Worm (Caenorhabditis elegans): ENCODE measurements around the gene W02F12.8.

W02F12.8 gene

DNA sequence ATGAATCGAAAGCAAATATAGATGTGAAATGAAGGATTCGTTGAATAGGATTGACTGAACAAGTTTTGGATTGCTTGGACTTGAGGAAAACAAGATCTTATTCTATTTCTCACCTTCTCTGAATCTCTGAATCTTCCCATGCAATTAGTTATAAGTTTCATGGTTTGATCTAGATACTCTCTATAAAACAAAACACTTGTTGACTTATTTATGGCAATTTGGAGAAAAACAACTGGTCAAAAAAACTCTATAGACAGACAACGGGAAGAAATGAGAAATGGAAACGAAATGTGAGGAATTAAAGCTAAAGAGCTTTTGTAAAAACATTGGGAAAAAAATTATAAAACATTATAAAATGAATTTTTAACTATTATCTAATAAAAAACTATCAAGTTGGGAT, at the start of gene W02F12.8:
W02F12.8 (minus strand) TSS at position 101 of the 400 bp plus-strand sequence.
- TF ChIP-seq dao-5 (tag; optimal IDR thresholded peaks at IDR 0.05) (no peak), him-1 (tag; optimal IDR thresholded peaks at IDR 0.05) (no peak), W03F9.2 (tag; optimal IDR thresholded peaks at IDR 0.05) (no peak)

DNA sequence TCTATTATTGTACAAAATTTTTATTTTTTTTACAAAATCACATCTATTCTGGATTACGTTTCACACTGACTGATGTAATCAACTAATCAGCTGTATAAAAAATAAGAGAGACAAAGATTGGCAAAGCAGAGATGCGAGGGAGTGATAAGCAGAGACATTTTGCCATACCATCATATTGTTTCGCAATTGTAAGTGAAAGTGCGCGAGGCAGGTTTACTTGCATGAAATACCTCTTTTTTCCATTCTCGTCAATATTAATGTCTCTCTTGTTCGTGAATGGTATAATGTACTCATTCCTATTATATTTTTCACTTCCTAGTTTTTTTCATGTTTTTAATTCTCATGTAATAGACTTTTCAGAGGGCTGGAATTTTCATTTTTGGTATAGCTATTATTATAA, 42.3 kb upstream of the W02F12.8 start:
- TF ChIP-seq dao-5 (tag; optimal IDR thresholded peaks at IDR 0.05) (no peak), him-1 (tag; optimal IDR thresholded peaks at IDR 0.05) (no peak), W03F9.2 (tag; optimal IDR thresholded peaks at IDR 0.05) (no peak)

DNA sequence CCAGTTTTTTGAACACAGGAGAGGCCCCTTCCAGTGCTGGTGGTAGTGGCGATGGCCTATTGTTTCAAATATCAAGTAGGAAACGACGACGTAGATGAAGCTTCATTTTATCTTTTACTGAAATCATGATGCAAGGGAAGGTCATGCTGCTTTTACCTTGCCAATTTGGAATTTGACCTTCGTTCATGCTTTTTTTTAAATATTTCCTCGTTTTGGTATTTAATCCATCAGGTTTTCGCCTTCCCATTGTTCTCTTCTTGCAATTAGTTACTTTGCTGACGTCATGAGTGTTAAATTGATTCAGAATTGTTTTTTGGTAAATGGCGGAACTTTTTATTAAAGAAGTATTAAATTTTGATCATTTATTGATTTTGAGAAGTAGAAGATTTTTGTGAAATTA, 41.5 kb upstream of the W02F12.8 start:
- TF ChIP-seq W03F9.2 (tag; optimal IDR thresholded peaks at IDR 0.05), result no peak
- TF ChIP-seq him-1 (tag; optimal IDR thresholded peaks at IDR 0.05), result no peak
- no peak for TF ChIP-seq dao-5 (tag; optimal IDR thresholded peaks at IDR 0.05)

DNA sequence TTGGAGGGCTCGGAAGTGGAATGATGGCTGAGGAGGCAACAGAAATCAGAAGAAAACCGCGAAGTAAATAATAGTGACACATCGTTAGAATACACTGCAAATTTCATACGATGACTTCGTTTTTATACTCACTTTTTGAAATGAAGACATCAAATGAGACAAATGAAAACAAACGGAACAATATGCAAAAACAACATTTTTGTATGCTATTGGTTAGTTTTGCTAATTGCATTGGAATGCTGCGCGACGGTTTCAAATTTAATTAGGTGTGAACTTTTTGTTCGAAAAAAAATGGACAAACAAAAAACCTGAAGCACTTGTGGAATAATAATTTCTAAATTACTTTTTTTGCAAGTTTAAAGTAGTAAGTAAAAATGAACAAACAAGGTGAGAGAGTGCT, 38.4 kb upstream of the W02F12.8 start, which contains the start of gene grl-8:
grl-8 (minus strand) TSS at position 101 of the 400 bp plus-strand sequence.
- TF ChIP-seq dao-5 (tag; optimal IDR thresholded peaks at IDR 0.05), result no peak
- TF ChIP-seq him-1 (tag; optimal IDR thresholded peaks at IDR 0.05), result no peak
- no peak for TF ChIP-seq W03F9.2 (tag; optimal IDR thresholded peaks at IDR 0.05)

DNA sequence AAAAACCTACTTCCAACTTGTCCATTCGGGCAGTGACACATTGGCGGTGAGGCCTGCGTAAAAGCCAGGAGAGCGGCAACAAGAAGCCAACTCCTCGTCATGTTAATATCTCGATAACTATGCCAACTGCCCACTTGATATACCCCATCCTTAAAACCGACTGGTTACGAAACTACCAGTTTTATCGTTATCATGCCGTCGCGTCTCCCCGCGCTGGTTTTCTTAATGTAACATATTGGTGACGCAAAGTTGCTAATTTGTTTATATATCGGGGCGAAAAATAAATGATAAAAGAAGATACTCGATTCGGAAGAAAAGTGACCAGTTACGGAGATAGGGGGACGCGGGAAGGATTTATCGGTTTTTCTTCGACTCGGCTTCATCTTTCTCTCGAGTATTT, 37.0 kb upstream of the W02F12.8 start, which contains the start of gene grl-9:
grl-9 (minus strand) TSS at position 101 of the 400 bp plus-strand sequence.
- no peak for TF ChIP-seq him-1 (tag; optimal IDR thresholded peaks at IDR 0.05)

DNA sequence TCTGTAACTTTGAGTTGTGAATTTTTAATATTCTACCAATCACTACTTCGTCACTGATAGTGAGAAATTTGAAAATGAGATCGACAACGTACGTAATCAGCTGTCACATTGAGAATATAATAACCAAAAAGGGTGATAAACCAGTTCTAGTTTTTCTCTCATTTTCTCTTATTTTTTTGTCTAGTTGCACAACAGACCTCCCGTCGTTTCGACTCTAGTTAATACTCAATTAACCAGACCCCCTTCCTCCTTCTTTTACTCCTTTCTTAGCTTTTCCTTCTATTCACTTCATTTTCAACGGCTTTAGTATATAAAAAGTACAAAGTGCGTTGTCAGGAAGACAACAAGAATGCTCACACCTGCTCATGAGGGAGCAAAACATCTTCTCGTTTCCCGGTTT, 32.7 kb upstream of the W02F12.8 start, which contains the start of gene ZC487.1:
ZC487.1 (plus strand) TSS at position 301 of the 400 bp plus-strand sequence.
- no peak for TF ChIP-seq W03F9.2 (tag; optimal IDR thresholded peaks at IDR 0.05)
- TF ChIP-seq him-1 (tag; optimal IDR thresholded peaks at IDR 0.05), result no peak
- TF ChIP-seq dao-5 (tag; optimal IDR thresholded peaks at IDR 0.05), result no peak

DNA sequence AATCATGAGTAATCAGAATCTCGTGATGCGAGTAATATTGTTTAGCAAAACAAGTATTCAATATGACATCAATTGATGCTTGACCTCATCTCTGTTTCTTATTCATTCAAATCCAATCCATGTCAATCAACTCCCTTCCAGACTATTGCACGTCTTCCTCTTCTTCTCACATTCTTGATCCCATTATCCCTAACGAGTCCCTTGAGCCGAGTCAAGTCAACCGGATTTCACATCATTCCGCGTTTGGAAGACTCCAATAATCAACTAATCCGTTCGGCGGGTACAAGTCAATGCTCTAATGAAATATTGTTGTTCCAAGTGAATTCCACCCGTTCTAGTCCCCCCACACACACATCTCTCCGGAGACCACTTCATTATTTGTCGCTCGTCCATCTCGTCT, 31.7 kb upstream of the W02F12.8 start:
- TF ChIP-seq him-1 (tag; optimal IDR thresholded peaks at IDR 0.05) (no peak), dao-5 (tag; optimal IDR thresholded peaks at IDR 0.05) (no peak), W03F9.2 (tag; optimal IDR thresholded peaks at IDR 0.05) (no peak)

DNA sequence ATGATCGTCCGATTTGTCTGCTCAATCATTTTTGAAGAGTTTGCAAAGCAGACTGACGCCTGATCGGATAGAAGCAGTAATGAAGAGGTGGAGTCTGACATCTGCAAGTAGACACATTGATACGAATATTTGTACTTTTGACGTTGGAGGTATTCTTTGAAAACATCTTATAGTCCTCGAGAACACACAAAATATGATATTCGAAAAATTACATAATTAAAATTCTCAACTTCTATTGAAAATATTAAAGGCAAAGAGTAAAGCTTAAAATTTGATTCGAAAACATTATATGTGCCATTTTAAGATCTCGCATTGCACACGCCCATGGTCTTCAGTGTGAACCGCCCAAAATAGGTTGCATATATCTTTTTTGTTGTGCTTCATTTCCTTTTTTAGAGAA, 27.8 kb upstream of the W02F12.8 start, which contains the start of gene ZC487.2:
ZC487.2 (minus strand) TSS at position 101 of the 400 bp plus-strand sequence.
- no peak for TF ChIP-seq W03F9.2 (tag; optimal IDR thresholded peaks at IDR 0.05)
- TF ChIP-seq dao-5 (tag; optimal IDR thresholded peaks at IDR 0.05), result no peak
- no peak for TF ChIP-seq him-1 (tag; optimal IDR thresholded peaks at IDR 0.05)

DNA sequence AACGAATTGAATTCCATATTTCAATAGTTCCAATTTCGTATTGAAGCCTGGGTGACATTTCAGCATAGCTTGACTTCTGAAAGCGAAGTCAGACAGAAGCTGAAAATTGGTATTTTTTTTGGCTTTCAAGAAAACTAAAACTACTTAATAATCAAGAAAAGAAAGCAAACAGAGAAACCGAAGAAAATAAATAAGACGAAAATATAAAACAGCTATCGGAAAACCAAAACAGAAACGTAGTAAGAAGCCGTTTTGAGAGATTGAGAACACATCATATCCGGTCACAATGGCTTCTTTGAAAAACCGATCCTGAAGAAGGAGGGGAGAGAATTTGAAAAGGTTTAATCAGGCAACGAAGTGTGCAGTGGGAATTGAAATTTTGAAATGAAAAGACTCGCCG, 23.7 kb upstream of the W02F12.8 start, which contains the start of gene srg-30:
srg-30 (minus strand) TSS at position 101 of the 400 bp plus-strand sequence.
- no peak for TF ChIP-seq W03F9.2 (tag; optimal IDR thresholded peaks at IDR 0.05)
- no peak for TF ChIP-seq him-1 (tag; optimal IDR thresholded peaks at IDR 0.05)
- TF ChIP-seq dao-5 (tag; optimal IDR thresholded peaks at IDR 0.05), result no peak

DNA sequence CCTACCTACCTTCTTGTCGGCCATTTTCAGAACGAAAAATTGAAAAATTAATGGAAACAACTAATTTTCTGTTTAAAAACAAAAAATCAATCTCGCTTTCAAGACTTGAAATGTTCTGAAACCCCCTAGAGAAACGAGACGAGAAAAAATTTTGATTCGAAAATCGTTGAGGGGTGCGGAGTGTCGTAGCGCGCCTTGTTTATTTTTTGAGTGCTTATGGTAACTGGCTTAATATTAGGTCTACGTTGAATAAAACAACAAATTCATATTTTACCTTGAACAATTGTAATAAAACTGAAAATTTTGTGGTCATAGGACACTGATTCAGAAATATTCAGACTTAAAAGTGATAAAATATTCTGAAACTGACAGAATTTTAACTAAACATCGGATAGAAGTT, 15.9 kb upstream of the W02F12.8 start, which contains the start of gene sna-1:
sna-1 (minus strand) TSS at position 218 of the 400 bp plus-strand sequence.
- TF ChIP-seq him-1 (tag; optimal IDR thresholded peaks at IDR 0.05) (no peak), dao-5 (tag; optimal IDR thresholded peaks at IDR 0.05) (no peak), W03F9.2 (tag; optimal IDR thresholded peaks at IDR 0.05) (no peak)

DNA sequence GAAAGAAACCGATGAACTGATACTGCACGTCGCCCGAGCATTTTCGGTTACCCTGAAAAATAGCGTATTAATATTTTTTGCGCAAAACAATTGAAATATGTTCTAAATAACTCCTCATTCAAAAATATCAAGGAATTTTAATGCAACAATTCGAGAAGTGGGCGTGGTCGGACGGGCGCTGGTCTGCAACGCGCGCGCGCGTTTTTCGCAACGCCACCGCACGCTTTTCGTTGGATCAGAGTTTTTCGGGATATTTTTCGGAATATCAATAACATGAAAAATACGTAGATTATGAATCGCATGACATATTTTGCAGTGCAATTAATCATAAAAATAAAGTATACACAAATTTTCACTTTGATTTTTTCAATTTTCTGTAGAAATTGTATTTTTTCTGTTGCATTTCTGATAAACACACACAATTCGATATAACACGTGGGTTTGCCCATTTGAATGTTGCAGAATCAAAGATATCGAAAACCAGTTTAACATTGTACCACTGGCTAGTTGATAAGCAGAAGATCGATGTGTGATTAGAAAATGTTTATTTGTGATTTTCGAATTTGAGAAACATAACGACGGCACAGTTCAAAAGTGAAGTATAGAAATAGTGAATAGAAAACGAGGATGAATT, 14.6 kb upstream of the W02F12.8 start, which contains the start of gene dlst-1:
dlst-1 (minus strand) TSS at position 52 of the 634 bp plus-strand sequence.
- no peak for TF ChIP-seq him-1 (tag; optimal IDR thresholded peaks at IDR 0.05)
- TF ChIP-seq W03F9.2 (tag; optimal IDR thresholded peaks at IDR 0.05), result no peak
- TF ChIP-seq dao-5 (tag; optimal IDR thresholded peaks at IDR 0.05), result no peak

DNA sequence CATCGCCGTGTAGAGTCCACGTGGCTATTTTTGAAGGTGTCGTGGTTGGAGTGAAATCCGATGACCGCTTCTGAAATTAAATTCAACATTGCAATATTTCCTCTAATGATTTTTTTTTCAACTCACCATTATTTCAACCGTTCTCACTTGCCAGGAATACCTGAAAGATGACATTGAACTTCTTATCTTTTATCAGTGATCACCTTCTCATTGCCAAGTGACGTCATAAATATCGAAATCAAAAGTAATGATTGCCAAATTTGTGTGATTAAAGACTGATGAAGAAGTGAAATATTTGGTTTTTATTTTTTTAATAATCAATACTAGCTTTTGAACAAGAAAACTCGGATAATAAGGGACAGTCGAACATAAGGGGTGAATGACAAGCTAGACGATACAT, 12.2 kb upstream of the W02F12.8 start, which contains the start of gene W02F12.4:
W02F12.4 (minus strand) TSS at position 164 of the 400 bp plus-strand sequence.
- TF ChIP-seq him-1 (tag; optimal IDR thresholded peaks at IDR 0.05) (no peak), W03F9.2 (tag; optimal IDR thresholded peaks at IDR 0.05) (no peak), dao-5 (tag; optimal IDR thresholded peaks at IDR 0.05) (no peak)

DNA sequence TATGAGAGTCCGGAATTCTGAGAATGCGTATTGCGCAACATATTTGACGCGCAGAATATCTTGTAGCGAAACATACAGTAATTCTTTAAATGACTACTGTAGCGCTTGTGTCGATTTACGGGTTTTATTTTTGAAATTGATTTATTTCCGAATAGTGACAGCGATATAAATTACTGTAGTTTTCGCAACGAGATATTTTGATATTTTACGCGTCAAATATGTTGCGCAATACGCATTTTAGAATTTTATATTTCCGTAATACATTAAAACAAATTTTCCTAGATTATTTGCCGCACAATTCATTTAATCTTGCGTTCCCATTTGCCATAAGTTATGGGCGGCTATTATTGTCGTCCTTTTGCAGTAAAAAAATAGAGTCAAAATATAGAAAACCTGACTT, 10.8 kb upstream of the W02F12.8 start:
- TF ChIP-seq him-1 (tag; optimal IDR thresholded peaks at IDR 0.05), result no peak
- no peak for TF ChIP-seq dao-5 (tag; optimal IDR thresholded peaks at IDR 0.05)
- no peak for TF ChIP-seq W03F9.2 (tag; optimal IDR thresholded peaks at IDR 0.05)

DNA sequence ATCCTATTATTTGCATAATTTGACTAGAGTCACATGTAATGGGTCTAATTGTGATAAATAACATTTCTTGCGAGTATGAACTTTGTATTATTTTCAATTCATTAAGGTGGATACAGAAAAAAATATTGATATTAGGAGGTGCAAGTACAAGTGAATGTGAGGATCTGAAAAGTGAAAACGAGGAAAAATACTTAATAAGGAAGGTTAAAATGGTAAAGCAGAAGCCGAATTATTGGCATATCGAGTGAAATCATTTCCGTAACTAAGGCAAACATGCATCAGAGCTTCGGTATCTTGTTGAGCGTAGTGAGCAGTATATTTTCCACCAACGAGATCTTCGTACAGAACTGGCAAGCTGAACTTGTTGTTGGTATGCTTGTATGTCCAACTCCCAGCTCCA, 9.9 kb upstream of the W02F12.8 start:
- TF ChIP-seq W03F9.2 (tag; optimal IDR thresholded peaks at IDR 0.05), result no peak
- no peak for TF ChIP-seq dao-5 (tag; optimal IDR thresholded peaks at IDR 0.05)
- TF ChIP-seq him-1 (tag; optimal IDR thresholded peaks at IDR 0.05), result no peak

Data from whole organism, L4/young adult.